Comparison of ENCODE assay signal across 4 fruit fly cellular contexts in genomic region chr3R:10784058-10784499, dm6.
TF ChIP-seq lines count a peak whose summit lies in the region.

Gene mRpL37 (minus strand): TSS chr3R:10784092.
Gene Rbp1 (plus strand): TSS chr3R:10784383.

TF ChIP-seq in whole organism, adult, 20 proteins besides CTCF, POLR2A, EP300 and RAD21 (continued from another document):
- TF ChIP-seq Clk (GFP tag; optimal IDR thresholded peaks at IDR 0.05; lab: Kevin White, UChicago) (peak; percentile 28), CG5204 (GFP tag; optimal IDR thresholded peaks at IDR 0.05; lab: Kevin White, UChicago) (peak; percentile 57)

TF ChIP-seq in whole organism, embryonic, 481 proteins besides CTCF, POLR2A, EP300 and RAD21 (continued from another document and continues in another):
- TF ChIP-seq CG12299 (tag; optimal IDR thresholded peaks at IDR 0.05; lab: Kevin White, UChicago) (peak; percentile 55), knrl (GFP tag; IDR thresholded peaks at IDR 0.05; lab: Robert Waterston, UW; ENCODE audit: partially characterized antibody) (peak; percentile 96), zfh1 (GFP tag; IDR thresholded peaks at IDR 0.05; lab: Robert Waterston, UW) (peak; percentile 41; the same call in 1 of the 3 replicates), Max (GFP tag; optimal IDR thresholded peaks at IDR 0.05; lab: Kevin White, UChicago) (peak; percentile 67), Ptx1 (GFP tag; IDR thresholded peaks at IDR 0.05; lab: Robert Waterston, UW) (peak; percentile 91), CG30431 (GFP tag; optimal IDR thresholded peaks at IDR 0.05; lab: Kevin White, UChicago) (peak; percentile 40), crp (GFP tag; optimal IDR thresholded peaks at IDR 0.05; lab: Kevin White, UChicago) (peak in 1 of 2 experiments; percentile 40), twi (tag; optimal IDR thresholded peaks at IDR 0.05; lab: Kevin White, UChicago) (peak; percentile 76), CG17361 (GFP tag; IDR thresholded peaks at IDR 0.05; lab: Robert Waterston, UW) (peak; percentile 91), az2 (GFP tag; optimal IDR thresholded peaks at IDR 0.05; lab: Kevin White, UChicago) (peak; percentile 77), HLH4C (GFP tag; IDR thresholded peaks at IDR 0.05; lab: Robert Waterston, UW; ENCODE audit: partially characterized antibody) (peak; percentile 90), CG12219 (GFP tag; optimal IDR thresholded peaks at IDR 0.05; lab: Kevin White, UChicago) (no peak), CG2120 (GFP tag; optimal IDR thresholded peaks at IDR 0.05; lab: Kevin White, UChicago) (peak; percentile 80), CG1602 (GFP tag; optimal IDR thresholded peaks at IDR 0.05; lab: Kevin White, UChicago) (peak; percentile 76), HLH54F (GFP tag; optimal IDR thresholded peaks at IDR 0.05; lab: Kevin White, UChicago) (peak; percentile 66), Mad (GFP tag; optimal IDR thresholded peaks at IDR 0.05; lab: Kevin White, UChicago) (peak; percentile 54), klu (GFP tag; IDR thresholded peaks at IDR 0.05; lab: Robert Waterston, UW) (peak; percentile 70), CG11093 (GFP tag; IDR thresholded peaks at IDR 0.05; lab: Robert Waterston, UW) (peak; percentile 80; the same call in 2 of the 3 replicates), CG6272 (GFP tag; IDR thresholded peaks at IDR 0.05; lab: Robert Waterston, UW) (peak; percentile 87), unc-4 (GFP tag; IDR thresholded peaks at IDR 0.05; lab: Robert Waterston, UW; ENCODE audit: partially characterized antibody) (peak; percentile 94), CG15011 (GFP tag; optimal IDR thresholded peaks at IDR 0.05; lab: Kevin White, UChicago) (no peak), Fer2 (tag; optimal IDR thresholded peaks at IDR 0.05; lab: Kevin White, UChicago) (peak; percentile 45), otp (GFP tag; IDR thresholded peaks at IDR 0.05; lab: Robert Waterston, UW) (no peak), CG3281 (GFP tag; optimal IDR thresholded peaks at IDR 0.05; lab: Kevin White, UChicago) (peak; percentile 57), zen (tag; optimal IDR thresholded peaks at IDR 0.05; lab: Kevin White, UChicago) (peak; percentile 71), CG17612 (GFP tag; IDR thresholded peaks at IDR 0.05; lab: Robert Waterston, UW) (no peak), CG4282 (GFP tag; optimal IDR thresholded peaks at IDR 0.05; lab: Kevin White, UChicago) (no peak), HmgZ (tag; optimal IDR thresholded peaks at IDR 0.05; lab: Kevin White, UChicago) (peak; percentile 72), NC2β (GFP tag; optimal IDR thresholded peaks at IDR 0.05; lab: Kevin White, UChicago) (peak; percentile 45), CG31224 (GFP tag; IDR thresholded peaks at IDR 0.05; lab: Robert Waterston, UW) (0 out of 2 replicates have a peak, but pooled peaks have one; percentile 52), E2f2 (GFP tag; IDR thresholded peaks at IDR 0.05; lab: Robert Waterston, UW) (peak; percentile 57), CG11085 (GFP tag; IDR thresholded peaks at IDR 0.05; lab: Robert Waterston, UW) (peak; percentile 27; the same call in 1 of the 2 replicates), ara (GFP tag; IDR thresholded peaks at IDR 0.05; lab: Robert Waterston, UW) (no peak), Scr (GFP tag; IDR thresholded peaks at IDR 0.05; lab: Robert Waterston, UW; ENCODE audit: partially characterized antibody) (peak; percentile 99), sima (GFP tag; optimal IDR thresholded peaks at IDR 0.05; lab: Kevin White, UChicago) (no peak), chn (GFP tag; optimal IDR thresholded peaks at IDR 0.05; lab: Kevin White, UChicago) (peak; percentile 59), unpg (GFP tag; optimal IDR thresholded peaks at IDR 0.05; lab: Kevin White, UChicago) (peak; percentile 69), sob (GFP tag; IDR thresholded peaks at IDR 0.05; lab: Robert Waterston, UW) (peak; percentile 91), Ssrp (tag; optimal IDR thresholded peaks at IDR 0.05; lab: Kevin White, UChicago) (peak; percentile 81), CG7271 (tag; optimal IDR thresholded peaks at IDR 0.05; lab: Kevin White, UChicago) (no peak), shn (GFP tag; optimal IDR thresholded peaks at IDR 0.05; lab: Kevin White, UChicago) (peak; percentile 37), CG12942 (GFP tag; optimal IDR thresholded peaks at IDR 0.05; lab: Kevin White, UChicago) (peak; percentile 75)

TF ChIP-seq in whole organism, prepupa, 60 proteins besides CTCF, POLR2A, EP300 and RAD21 (continued from another document):
- TF ChIP-seq CG6276 (GFP tag; optimal IDR thresholded peaks at IDR 0.05; lab: Kevin White, UChicago) = no peak
- TF ChIP-seq topi (GFP tag; optimal IDR thresholded peaks at IDR 0.05; lab: Kevin White, UChicago) = peak; percentile 65
- TF ChIP-seq Hr4 (GFP tag; optimal IDR thresholded peaks at IDR 0.05; lab: Kevin White, UChicago) = peak; percentile 69
- peak; percentile 52 for TF ChIP-seq CG8632 (GFP tag; optimal IDR thresholded peaks at IDR 0.05; lab: Kevin White, UChicago)
- TF ChIP-seq Hr39 (GFP tag; optimal IDR thresholded peaks at IDR 0.05; lab: Kevin White, UChicago) = peak; percentile 72
- no peak for TF ChIP-seq CG16779 (tag; optimal IDR thresholded peaks at IDR 0.05; lab: Kevin White, UChicago)
- TF ChIP-seq svp (GFP tag; lab: Kevin White, UChicago) = no peak
- TF ChIP-seq Gug (GFP tag; IDR thresholded peaks at IDR 0.05; lab: Robert Waterston, UW) = peak; percentile 16; the same call in 1 of the 2 replicates
- TF ChIP-seq net (GFP tag; optimal IDR thresholded peaks at IDR 0.05; lab: Kevin White, UChicago) = no peak
- no peak for TF ChIP-seq fkh (GFP tag; optimal IDR thresholded peaks at IDR 0.05; lab: Kevin White, UChicago)
- TF ChIP-seq CG10669 (GFP tag; optimal IDR thresholded peaks at IDR 0.05; lab: Kevin White, UChicago) = no peak
- peak; percentile 72 for TF ChIP-seq acj6 (GFP tag; optimal IDR thresholded peaks at IDR 0.05; lab: Kevin White, UChicago)
- no peak for TF ChIP-seq dac (GFP tag; optimal IDR thresholded peaks at IDR 0.05; lab: Kevin White, UChicago)
- TF ChIP-seq Eip78C (GFP tag; lab: Kevin White, UChicago) = peak; percentile 78
- no peak for TF ChIP-seq Eip93F (GFP tag; optimal IDR thresholded peaks at IDR 0.05; lab: Kevin White, UChicago)
- TF ChIP-seq Lpt (GFP tag; optimal IDR thresholded peaks at IDR 0.05; lab: Kevin White, UChicago) = peak; percentile 20
- TF ChIP-seq CG11902 (GFP tag; optimal IDR thresholded peaks at IDR 0.05; lab: Kevin White, UChicago) = peak; percentile 68
- TF ChIP-seq CG9139 (GFP tag; optimal IDR thresholded peaks at IDR 0.05; lab: Kevin White, UChicago) = no peak
- TF ChIP-seq achi (GFP tag; optimal IDR thresholded peaks at IDR 0.05; lab: Kevin White, UChicago) = no peak
- no peak for TF ChIP-seq CG8119 (GFP tag; IDR thresholded peaks at IDR 0.05; lab: Robert Waterston, UW)
- TF ChIP-seq Sox14 (GFP tag; optimal IDR thresholded peaks at IDR 0.05; lab: Kevin White, UChicago) = peak; percentile 65
- peak; percentile 36 for TF ChIP-seq CG11762 (GFP tag; optimal IDR thresholded peaks at IDR 0.05; lab: Kevin White, UChicago; ENCODE audit: insufficient read depth)
- TF ChIP-seq Smox (GFP tag; optimal IDR thresholded peaks at IDR 0.05; lab: Kevin White, UChicago) = peak; percentile 70
- no peak for TF ChIP-seq CG34406 (GFP tag; optimal IDR thresholded peaks at IDR 0.05; lab: Kevin White, UChicago)
- TF ChIP-seq salr (GFP tag; optimal IDR thresholded peaks at IDR 0.05; lab: Kevin White, UChicago) = no peak
- peak; percentile 52 for TF ChIP-seq CG6792 (GFP tag; optimal IDR thresholded peaks at IDR 0.05; lab: Kevin White, UChicago)
- TF ChIP-seq esn (GFP tag; optimal IDR thresholded peaks at IDR 0.05; lab: Kevin White, UChicago) = peak; percentile 73
- no peak for TF ChIP-seq fd85E (GFP tag; optimal IDR thresholded peaks at IDR 0.05; lab: Kevin White, UChicago)
- TF ChIP-seq CG10631 (GFP tag; optimal IDR thresholded peaks at IDR 0.05; lab: Kevin White, UChicago) = peak; percentile 74
- TF ChIP-seq Blimp-1 (GFP tag; optimal IDR thresholded peaks at IDR 0.05; lab: Kevin White, UChicago) = peak; percentile 26
- peak; percentile 44; the same call in 1 of the 2 replicates for TF ChIP-seq CG11294 (GFP tag; IDR thresholded peaks at IDR 0.05; lab: Robert Waterston, UW)
- no peak for TF ChIP-seq Hr38 (GFP tag; optimal IDR thresholded peaks at IDR 0.05; lab: Kevin White, UChicago)
- no peak for TF ChIP-seq CG7368 (GFP tag; optimal IDR thresholded peaks at IDR 0.05; lab: Kevin White, UChicago)
- no peak for TF ChIP-seq CG8319 (GFP tag; optimal IDR thresholded peaks at IDR 0.05; lab: Kevin White, UChicago)
- peak; percentile 70 for TF ChIP-seq pdm3 (GFP tag; optimal IDR thresholded peaks at IDR 0.05; lab: Kevin White, UChicago)
- no peak for TF ChIP-seq CG3919 (GFP tag; optimal IDR thresholded peaks at IDR 0.05; lab: Kevin White, UChicago)
- peak; percentile 58 for TF ChIP-seq CG4318 (GFP tag; optimal IDR thresholded peaks at IDR 0.05; lab: Kevin White, UChicago)
- no peak for TF ChIP-seq CG15336 (GFP tag; IDR thresholded peaks at IDR 0.05; lab: Robert Waterston, UW)
- peak; percentile 77 for TF ChIP-seq CG31627 (GFP tag; optimal IDR thresholded peaks at IDR 0.05; lab: Kevin White, UChicago)
- TF ChIP-seq CG32006 (GFP tag; optimal IDR thresholded peaks at IDR 0.05; lab: Kevin White, UChicago) = no peak

TF ChIP-seq in whole organism, wandering third instar larva, 38 proteins besides CTCF, POLR2A, EP300 and RAD21 (continued from another document):
- peak; percentile 82 for TF ChIP-seq woc (GFP tag; optimal IDR thresholded peaks at IDR 0.05; lab: Kevin White, UChicago)
- no peak for TF ChIP-seq Hr83 (GFP tag; optimal IDR thresholded peaks at IDR 0.05; lab: Kevin White, UChicago; ENCODE audit: poor library complexity, severe bottlenecking)
- peak; percentile 55 for TF ChIP-seq sv (GFP tag; optimal IDR thresholded peaks at IDR 0.05; lab: Kevin White, UChicago)
- TF ChIP-seq ey (GFP tag; optimal IDR thresholded peaks at IDR 0.05; lab: Kevin White, UChicago) = peak; percentile 61
- TF ChIP-seq Hnf4 (GFP tag; optimal IDR thresholded peaks at IDR 0.05; lab: Kevin White, UChicago) = peak; percentile 77
- TF ChIP-seq tai (GFP tag; optimal IDR thresholded peaks at IDR 0.05; lab: Kevin White, UChicago) = no peak
- no peak for TF ChIP-seq Sp1 (GFP tag; optimal IDR thresholded peaks at IDR 0.05; lab: Kevin White, UChicago)
- TF ChIP-seq Myc (optimal IDR thresholded peaks at IDR 0.05; lab: Kevin White, UChicago) = no peak
- TF ChIP-seq brk (GFP tag; optimal IDR thresholded peaks at IDR 0.05; lab: Kevin White, UChicago) = no peak
- TF ChIP-seq Vsx2 (GFP tag; optimal IDR thresholded peaks at IDR 0.05; lab: Kevin White, UChicago; ENCODE audit: partially characterized antibody) = no peak
